Worm (Caenorhabditis elegans): Measurements from ENCODE around the gene bbs-5.
"Not testable (repeated sequence)": the region's sequence is repeated elsewhere in the genome, so short reads cannot be mapped to it uniquely, and the experiment has no call there.

Gene bbs-5

DNA sequence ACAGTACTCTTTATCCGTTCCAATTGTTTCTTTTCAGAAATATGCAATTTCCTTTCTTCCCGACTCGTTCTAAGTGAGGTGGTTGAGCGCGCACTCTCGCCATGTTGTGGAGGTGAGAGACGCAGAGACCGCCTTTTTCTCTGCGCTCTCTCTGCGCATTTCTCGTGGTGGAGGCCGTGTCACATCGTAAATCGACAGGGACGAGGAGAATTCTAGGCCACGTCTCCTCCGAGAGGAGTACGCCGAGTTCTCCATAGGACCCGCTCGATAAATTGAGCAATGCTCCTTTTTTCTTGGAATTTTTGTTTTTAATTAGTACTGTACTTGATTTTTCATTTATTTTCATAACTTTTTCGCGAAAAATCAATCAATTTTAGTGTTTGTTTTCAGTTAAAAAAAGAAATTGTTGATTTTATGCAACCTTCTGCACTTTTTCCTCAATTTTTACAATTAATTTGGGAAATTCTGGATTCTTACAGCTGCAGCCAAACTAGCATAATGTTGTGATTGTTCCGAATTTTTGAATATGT, 9.3 kb upstream of the bbs-5 start, which contains the start of gene cnk-1 (continued):
- TF ChIP-seq mdl-1 (tag; optimal IDR thresholded peaks at IDR 0.05), result peak in 1 of 2 experiments; percentile 24

DNA sequence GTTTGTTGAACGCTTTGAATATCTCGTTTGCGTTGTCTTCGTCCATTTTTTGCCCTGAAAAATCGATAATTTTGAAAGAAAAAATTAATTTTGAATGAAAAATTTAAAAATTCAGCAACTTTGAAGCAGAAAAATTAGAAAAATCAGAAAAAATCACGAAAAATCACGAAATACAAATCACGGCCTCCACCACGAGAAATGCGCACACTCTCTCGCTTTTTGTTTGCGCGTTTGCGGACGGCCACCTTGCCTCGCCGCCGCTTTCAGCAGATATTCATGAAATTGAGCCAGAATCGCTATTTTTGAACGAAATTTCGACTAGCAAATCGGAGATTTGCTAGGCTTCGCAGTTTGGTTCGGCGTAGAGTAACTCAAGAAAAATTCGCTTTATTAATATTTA, 5.2 kb upstream of the bbs-5 start, which contains the start of gene inpp-4B:
Gene inpp-4B, minus strand, starts transcription at position 54 of the 400 bp plus-strand sequence.
- TF ChIP-seq sma-9 (GFP tag; optimal IDR thresholded peaks at IDR 0.05); sma-9 (tag; optimal IDR thresholded peaks at IDR 0.05); unc-62 (GFP tag; optimal IDR thresholded peaks at IDR 0.05); nhr-237 (tag; optimal IDR thresholded peaks at IDR 0.05): not testable (repeated sequence)

DNA sequence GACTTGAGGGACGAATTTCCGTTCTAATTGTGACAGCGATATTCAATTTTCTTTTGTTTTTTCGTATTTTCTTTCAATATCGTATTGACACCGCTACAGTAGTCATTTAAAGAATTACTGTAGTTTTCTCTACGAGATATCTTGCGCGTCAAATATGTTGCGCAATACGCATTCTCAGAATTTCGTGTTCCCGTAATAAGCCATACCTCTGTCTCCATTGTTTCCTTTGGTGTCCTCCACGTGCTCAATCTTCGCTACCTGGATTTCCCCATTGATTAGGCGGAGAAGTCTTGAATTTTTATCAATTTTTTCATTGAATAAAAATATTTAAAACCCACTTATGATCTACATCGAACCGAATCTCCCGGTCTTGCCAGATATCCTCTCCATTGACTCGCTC, 326 bp downstream of the bbs-5 start:
- no peak for TF ChIP-seq C34F6.9 (tag; optimal IDR thresholded peaks at IDR 0.05)
- no peak for TF ChIP-seq sem-4 (tag; optimal IDR thresholded peaks at IDR 0.05)
- TF ChIP-seq ztf-1 (GFP tag; conservative IDR thresholded peaks at IDR 0.05), result no peak
- TF ChIP-seq nhr-23 (tag; optimal IDR thresholded peaks at IDR 0.05), result no peak
- TF ChIP-seq nhr-12 (tag; optimal IDR thresholded peaks at IDR 0.05), result no peak

DNA sequence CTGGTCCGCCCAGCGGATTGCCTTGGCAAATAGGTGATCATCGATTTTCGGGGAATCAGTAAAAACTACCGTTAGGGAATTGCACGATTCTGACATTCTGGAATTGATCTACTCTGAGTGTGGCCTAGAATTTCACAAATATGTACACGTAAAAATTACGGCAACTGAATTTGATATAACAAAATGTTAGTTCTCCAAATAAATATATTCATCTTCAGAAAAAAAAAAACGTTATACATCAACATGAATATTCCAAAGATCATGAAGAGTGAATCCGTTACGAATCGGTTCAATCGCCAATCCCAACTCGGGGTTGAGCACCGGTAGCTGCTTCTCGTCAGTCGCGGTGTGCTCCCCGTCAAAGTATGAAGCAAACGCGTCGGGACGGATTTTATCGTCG, 2.9 kb downstream of the bbs-5 start, which contains the start of gene rip-1:
Gene rip-1, minus strand, starts transcription at position 101 of the 400 bp plus-strand sequence.
- TF ChIP-seq mab-5 (tag; optimal IDR thresholded peaks at IDR 0.05) (no peak), nhr-12 (tag; optimal IDR thresholded peaks at IDR 0.05) (no peak), sma-3 (GFP tag; optimal IDR thresholded peaks at IDR 0.05) (no peak), aly-2 (tag; optimal IDR thresholded peaks at IDR 0.05) (no peak), zag-1 (tag; optimal IDR thresholded peaks at IDR 0.05) (no peak), blmp-1 (tag; optimal IDR thresholded peaks at IDR 0.05; ENCODE audit: insufficient read depth) (no peak), ztf-4 (tag; optimal IDR thresholded peaks at IDR 0.05) (no peak), alr-1 (tag; optimal IDR thresholded peaks at IDR 0.05) (no peak), nhr-21 (tag; optimal IDR thresholded peaks at IDR 0.05) (no peak), lsy-2 (tag; optimal IDR thresholded peaks at IDR 0.05) (no peak), ama-1 (optimal IDR thresholded peaks at IDR 0.05) (no peak), snpc-4 (tag; optimal IDR thresholded peaks at IDR 0.05) (no peak), nhr-6 (tag; optimal IDR thresholded peaks at IDR 0.05) (no peak)

DNA sequence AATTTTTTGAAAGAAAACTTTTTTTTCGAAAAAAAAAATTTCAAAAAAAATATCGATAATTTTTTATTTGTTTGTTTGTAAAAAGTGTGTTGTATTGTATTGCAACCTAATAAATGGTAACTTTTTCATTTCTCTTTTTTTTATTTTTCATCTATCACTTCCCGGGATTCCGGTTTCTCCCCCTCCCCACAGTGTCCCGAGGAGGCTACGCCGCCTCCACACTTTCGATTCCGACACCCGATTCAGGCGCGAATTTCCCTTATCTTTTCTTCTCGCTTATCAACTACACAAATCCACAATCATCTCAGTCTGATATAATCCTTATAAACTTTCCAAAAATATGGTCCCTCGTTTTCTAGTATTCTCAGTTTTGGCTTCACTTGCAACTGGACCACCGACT, 7.0 kb downstream of the bbs-5 start, which contains the start of gene R01H10.4:
Gene R01H10.4, plus strand, starts transcription at position 236 of the 400 bp plus-strand sequence.
- TF ChIP-seq fos-1 (tag; optimal IDR thresholded peaks at IDR 0.05), result no peak
- no peak for TF ChIP-seq nhr-129 (tag; optimal IDR thresholded peaks at IDR 0.05)
- TF ChIP-seq nhr-23 (tag; optimal IDR thresholded peaks at IDR 0.05), result no peak
- no peak for TF ChIP-seq F13H6.1 (tag; optimal IDR thresholded peaks at IDR 0.05)
- no peak for TF ChIP-seq nhr-237 (tag; optimal IDR thresholded peaks at IDR 0.05)
- no peak for TF ChIP-seq ceh-82 (tag; optimal IDR thresholded peaks at IDR 0.05)
- no peak for TF ChIP-seq ZK546.5 (tag; optimal IDR thresholded peaks at IDR 0.05)
- no peak for TF ChIP-seq nhr-11 (tag; optimal IDR thresholded peaks at IDR 0.05)
- no peak for TF ChIP-seq egl-27 (tag; optimal IDR thresholded peaks at IDR 0.05)
- no peak for TF ChIP-seq ztf-11 (tag; optimal IDR thresholded peaks at IDR 0.05)
- no peak for TF ChIP-seq unc-62 (GFP tag; optimal IDR thresholded peaks at IDR 0.05)
- no peak for TF ChIP-seq alr-1 (tag; optimal IDR thresholded peaks at IDR 0.05)
- no peak for TF ChIP-seq nhr-12 (tag; optimal IDR thresholded peaks at IDR 0.05)
- TF ChIP-seq elt-1 (tag; optimal IDR thresholded peaks at IDR 0.05), result no peak
- TF ChIP-seq blmp-1 (tag; optimal IDR thresholded peaks at IDR 0.05; ENCODE audit: insufficient read depth), result no peak
- TF ChIP-seq gmeb-1 (tag; optimal IDR thresholded peaks at IDR 0.05), result no peak
- no peak for TF ChIP-seq lsy-2 (tag; optimal IDR thresholded peaks at IDR 0.05)
- no peak for TF ChIP-seq mbf-1 (tag; optimal IDR thresholded peaks at IDR 0.05)

DNA sequence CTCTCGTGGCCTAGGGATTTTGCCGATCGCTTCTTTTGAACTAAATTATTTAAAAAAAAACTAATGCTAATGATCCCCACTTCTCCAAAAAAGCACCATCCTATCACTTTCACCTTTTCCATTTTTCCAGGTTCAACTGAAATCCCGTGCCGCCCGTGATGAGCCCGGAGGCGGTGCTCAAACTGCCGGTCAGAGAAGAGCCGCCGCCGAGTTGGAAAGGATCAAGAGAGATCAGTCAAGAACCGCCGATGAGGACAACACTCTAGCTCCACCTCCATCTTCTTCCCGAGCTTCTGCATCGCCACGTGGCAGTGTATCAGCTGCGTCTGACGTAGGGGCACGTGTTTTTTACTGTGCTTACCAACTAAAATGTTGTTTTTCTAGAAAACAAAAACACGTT, 8.2 kb downstream of the bbs-5 start:
- TF ChIP-seq F13H6.1 (tag; optimal IDR thresholded peaks at IDR 0.05), result no peak
- no peak for TF ChIP-seq egl-27 (tag; optimal IDR thresholded peaks at IDR 0.05)
- TF ChIP-seq fos-1 (tag; optimal IDR thresholded peaks at IDR 0.05), result no peak
- no peak for TF ChIP-seq elt-1 (tag; optimal IDR thresholded peaks at IDR 0.05)
- no peak for TF ChIP-seq lin-13 (GFP tag; optimal IDR thresholded peaks at IDR 0.05)
- no peak for TF ChIP-seq R02D3.7 (tag; optimal IDR thresholded peaks at IDR 0.05)
- TF ChIP-seq mbf-1 (tag; optimal IDR thresholded peaks at IDR 0.05), result no peak
- no peak for TF ChIP-seq nhr-129 (tag; optimal IDR thresholded peaks at IDR 0.05)
- TF ChIP-seq mdl-1 (tag; optimal IDR thresholded peaks at IDR 0.05), result no peak
- no peak for TF ChIP-seq sma-9 (GFP tag; optimal IDR thresholded peaks at IDR 0.05)
- no peak for TF ChIP-seq sma-9 (tag; optimal IDR thresholded peaks at IDR 0.05)
- TF ChIP-seq snpc-4 (tag; optimal IDR thresholded peaks at IDR 0.05), result no peak
- TF ChIP-seq elt-3 (tag; optimal IDR thresholded peaks at IDR 0.05), result no peak
- TF ChIP-seq lsy-2 (tag; optimal IDR thresholded peaks at IDR 0.05), result no peak
- TF ChIP-seq nhr-23 (tag; optimal IDR thresholded peaks at IDR 0.05), result no peak
- no peak for TF ChIP-seq ztf-11 (tag; optimal IDR thresholded peaks at IDR 0.05)
